Fruit fly (Drosophila melanogaster) whole organism, pupa: Measurements from ENCODE around the gene CG34242.

ENCODE experiments used
- CG10348 ChIP-seq: fragments of 200-800 bp; sonication (Bioruptor generic); IDR thresholded peaks from 2 replicates; pipeline ENCODE4 v1.3.6; 2022; ENCODE audit warnings: missing biosample characterization, missing genetic modification characterization
- CG12605 ChIP-seq: fragments of 200-800 bp; sonication (Bioruptor generic); IDR thresholded peaks from 2 replicates; pipeline ENCODE4 v1.3.6; 2022; ENCODE audit warnings: missing biosample characterization, missing genetic modification characterization
- CG13204 ChIP-seq: fragments of 200-800 bp; sonication (Bioruptor generic); optimal IDR thresholded peaks from 2 replicates; lab custom pipeline; 2018; ENCODE audit warnings: missing biosample characterization, mild to moderate bottlenecking, missing genetic modification characterization, moderate library complexity
- CG14655 ChIP-seq: fragments of 200-800 bp; sonication (Bioruptor generic); optimal IDR thresholded peaks from 3 replicates; lab custom pipeline; 2017; ENCODE audit warnings: mild to moderate bottlenecking, missing biosample characterization, missing genetic modification reagents, missing genetic modification characterization
- CG15710 ChIP-seq: fragments of 200-800 bp; sonication (Bioruptor generic); optimal IDR thresholded peaks from 2 replicates; lab custom pipeline; 2018; ENCODE audit warnings: missing biosample characterization, mild to moderate bottlenecking, missing genetic modification characterization, moderate library complexity
- CG17806 ChIP-seq: fragments of 200-800 bp; sonication (Bioruptor generic); optimal IDR thresholded peaks from 2 replicates; lab custom pipeline; 2018; ENCODE audit warnings: missing biosample characterization, mild to moderate bottlenecking, missing genetic modification characterization, moderate library complexity
- CG32121 ChIP-seq: fragments of 200-800 bp; sonication (Bioruptor generic); IDR thresholded peaks from 2 replicates; pipeline ENCODE4 v1.3.6; 2022; ENCODE audit warnings: missing biosample characterization, missing genetic modification characterization
- CG34367 ChIP-seq: fragments of 200-800 bp; sonication (Bioruptor generic); optimal IDR thresholded peaks from 2 replicates; lab custom pipeline; 2018; ENCODE audit warnings: missing biosample characterization, mild to moderate bottlenecking, missing genetic modification characterization
- CG4496 ChIP-seq: fragments of 200-800 bp; sonication (Bioruptor generic); IDR thresholded peaks from 3 replicates; pipeline ENCODE4 v1.3.6; 2022; ENCODE audit warnings: missing biosample characterization, missing genetic modification characterization
- CG8159 ChIP-seq: fragments of 200-800 bp; sonication (Bioruptor generic); optimal IDR thresholded peaks from 3 replicates; lab custom pipeline; 2018; ENCODE audit warnings: missing biosample characterization, mild to moderate bottlenecking, missing genetic modification characterization, moderate library complexity
- CG8301 ChIP-seq: fragments of 200-800 bp; sonication (Bioruptor generic); optimal IDR thresholded peaks from 2 replicates; lab custom pipeline; 2018; ENCODE audit warnings: missing biosample characterization, mild to moderate bottlenecking, missing genetic modification characterization
- CG9948 ChIP-seq: fragments of 200-800 bp; sonication (Bioruptor generic); optimal IDR thresholded peaks from 2 replicates; lab custom pipeline; 2018; ENCODE audit warnings: missing biosample characterization, mild to moderate bottlenecking, missing genetic modification characterization, moderate library complexity
- D1 ChIP-seq: fragments of 200-800 bp; sonication (Bioruptor generic); optimal IDR thresholded peaks from 2 replicates; lab custom pipeline; 2018; ENCODE audit warnings: missing biosample characterization, mild to moderate bottlenecking, missing genetic modification characterization, moderate library complexity
- EcR ChIP-seq: fragments of 200-800 bp; sonication (Bioruptor generic); optimal IDR thresholded peaks from 3 replicates; lab custom pipeline; 2019; ENCODE audit warnings: missing biosample characterization, missing genetic modification characterization, mild to moderate bottlenecking, moderate library complexity, missing genetic modification reagents
- Ets98B ChIP-seq: fragments of 200-800 bp; sonication (Bioruptor generic); IDR thresholded peaks from 2 replicates; pipeline ENCODE4 v1.3.6; 2022; ENCODE audit warnings: missing biosample characterization, missing genetic modification characterization
- Pif1A ChIP-seq: fragments of 200-800 bp; sonication (Bioruptor generic); optimal IDR thresholded peaks from 3 replicates; lab custom pipeline; 2016; ENCODE audit warnings: missing biosample characterization, missing genetic modification characterization
- Pif1B ChIP-seq: fragments of 200-800 bp; sonication (Bioruptor generic); optimal IDR thresholded peaks from 3 replicates; lab custom pipeline; 2016; ENCODE audit warnings: missing biosample characterization, missing genetic modification characterization
- Snoo ChIP-seq: fragments of 200-800 bp; sonication (Bioruptor generic); optimal IDR thresholded peaks from 3 replicates; lab custom pipeline; 2017; ENCODE audit warnings: missing biosample characterization, mild to moderate bottlenecking, missing genetic modification characterization, inconsistent platforms
- fd96Ca ChIP-seq: fragments of 200-800 bp; sonication (Bioruptor generic); IDR thresholded peaks from 3 replicates; pipeline ENCODE4 v1.3.6; 2022; ENCODE audit warnings: missing biosample characterization, missing genetic modification characterization
- gl ChIP-seq: fragments of 200-800 bp; sonication (Bioruptor generic); optimal IDR thresholded peaks from 2 replicates; lab custom pipeline; 2018; ENCODE audit warnings: missing biosample characterization, mild to moderate bottlenecking, missing genetic modification characterization
- rn ChIP-seq: fragments of 200-800 bp; sonication (Bioruptor generic); IDR thresholded peaks from 2 replicates; pipeline ENCODE4 v1.3.6; 2022; ENCODE audit warnings: missing biosample characterization, missing genetic modification characterization

The CG34242 gene

dm6 chr3L:12572366-12572765, 38.6 kb downstream of the CG34242 start, which contains the start of gene sowah:
sowah (minus strand) TSS chr3L:12572542.
- TF ChIP-seq Snoo, result peak; percentile 41
- peak; percentile 1 for TF ChIP-seq Pif1A (GFP tag; lab: Kevin White, UChicago)
- peak; percentile 26 for TF ChIP-seq CG14655 (GFP tag; lab: Kevin White, UChicago)
- TF ChIP-seq EcR, result no peak
- TF ChIP-seq CG15710 (tag; lab: Kevin White, UChicago), result peak; percentile 59
- peak; percentile 8 for TF ChIP-seq CG17806
- peak; percentile 19 for TF ChIP-seq CG34367
- no peak for TF ChIP-seq gl (tag; lab: Kevin White, UChicago)
- peak; percentile 35 for TF ChIP-seq CG8159 (tag; lab: Kevin White, UChicago)
- peak; percentile 87 for TF ChIP-seq D1
- TF ChIP-seq CG4496 (GFP tag; lab: Robert Waterston, UW), result no peak

dm6 chr3L:12574867-12575266, 41.1 kb downstream of the CG34242 start:
- TF ChIP-seq CG17806, result peak; percentile 34
- TF ChIP-seq CG14655 (GFP tag; lab: Kevin White, UChicago), result peak; percentile 55
- TF ChIP-seq CG9948 (tag; lab: Kevin White, UChicago), result peak; percentile 41
- peak; percentile 33 for TF ChIP-seq Pif1A (GFP tag; lab: Kevin White, UChicago)
- TF ChIP-seq CG15710 (tag; lab: Kevin White, UChicago), result no peak
- no peak for TF ChIP-seq Snoo
- no peak for TF ChIP-seq D1
- TF ChIP-seq gl (tag; lab: Kevin White, UChicago), result no peak
- no peak for TF ChIP-seq CG12605 (GFP tag; lab: Robert Waterston, UW)
- TF ChIP-seq CG34367, result no peak
- 0 out of 3 replicates have a peak, but pooled peaks have one; percentile 21 for TF ChIP-seq CG4496 (GFP tag; lab: Robert Waterston, UW)
- no peak for TF ChIP-seq Ets98B
- peak; percentile 25 for TF ChIP-seq CG8159 (tag; lab: Kevin White, UChicago)
- TF ChIP-seq fd96Ca (GFP tag; lab: Robert Waterston, UW), result no peak
- TF ChIP-seq rn (GFP tag; lab: Robert Waterston, UW), result no peak
- no peak for TF ChIP-seq EcR
- TF ChIP-seq CG8301 (tag; lab: Kevin White, UChicago), result peak; percentile 45
- TF ChIP-seq CG32121 (GFP tag; lab: Robert Waterston, UW), result no peak
- TF ChIP-seq Pif1B (GFP tag; lab: Kevin White, UChicago), result peak; percentile 13
- no peak for TF ChIP-seq CG10348 (GFP tag; lab: Robert Waterston, UW)

dm6 chr3L:12580212-12580676, 46.4 kb downstream of the CG34242 start, which contains the start of gene ara:
ara (plus strand) TSS chr3L:12580672.
- TF ChIP-seq CG13204, result peak; percentile 85
- TF ChIP-seq CG8301 (tag; lab: Kevin White, UChicago), result no peak
- no peak for TF ChIP-seq CG34367
- TF ChIP-seq CG8159 (tag; lab: Kevin White, UChicago), result no peak
- peak; percentile 44; the same call in 2 of the 3 replicates for TF ChIP-seq CG4496 (GFP tag; lab: Robert Waterston, UW)
- no peak for TF ChIP-seq CG10348 (GFP tag; lab: Robert Waterston, UW)
- no peak for TF ChIP-seq Ets98B
- no peak for TF ChIP-seq D1
- no peak for TF ChIP-seq rn (GFP tag; lab: Robert Waterston, UW)
- TF ChIP-seq CG32121 (GFP tag; lab: Robert Waterston, UW), result no peak; the same call in 1 of the 2 replicates
- no peak for TF ChIP-seq EcR
- no peak for TF ChIP-seq gl (tag; lab: Kevin White, UChicago)
